Fruit fly (Drosophila melanogaster): ENCODE results near the gene CG32845.

dm6 chr3L:316784-317183, 43.6 kb upstream of the CG32845 start, which contains the start of gene ddbt:
- TF ChIP-seq Hnf4 (GFP tag; optimal IDR thresholded peaks at IDR 0.05) (no peak), woc (GFP tag; optimal IDR thresholded peaks at IDR 0.05) (no peak), OdsH (GFP tag; optimal IDR thresholded peaks at IDR 0.05) (no peak), Abd-B (GFP tag; optimal IDR thresholded peaks at IDR 0.05) (no peak), usp (GFP tag; optimal IDR thresholded peaks at IDR 0.05) (no peak), br (GFP tag; optimal IDR thresholded peaks at IDR 0.05) (no peak), Hr78 (GFP tag; optimal IDR thresholded peaks at IDR 0.05) (no peak), Hr83 (GFP tag; optimal IDR thresholded peaks at IDR 0.05; ENCODE audit: poor library complexity, severe bottlenecking) (no peak), psq (GFP tag; optimal IDR thresholded peaks at IDR 0.05) (no peak), CG9705 (GFP tag; optimal IDR thresholded peaks at IDR 0.05) (no peak), GATAd (GFP tag; optimal IDR thresholded peaks at IDR 0.05) (no peak), dl (GFP tag; optimal IDR thresholded peaks at IDR 0.05; ENCODE audit: insufficient read depth in 1 of 2, partially characterized antibody in 2 of 2) (no peak)

Data from whole organism, wandering third instar larva.